Fruit fly (Drosophila melanogaster) whole organism: ENCODE measurements around the gene CG13685.

Experiments used
- CG8478 ChIP-seq: fragments of >200 bp; optimal IDR thresholded peaks from 2 replicates; lab custom pipeline; 2018; ENCODE audit warnings: inconsistent platforms
- Dll ChIP-seq: fragments of >200 bp; optimal IDR thresholded peaks from 2 replicates; lab custom pipeline; 2017
- EcR ChIP-seq, 2 experiments: fragments of >200 bp; optimal IDR thresholded peaks; 2 replicates each; lab custom pipeline; 2017; ENCODE audit warnings: missing biosample characterization in 2 of 2, missing genetic modification characterization in 2 of 2, missing genetic modification reagents in 2 of 2
- psq ChIP-seq: fragments of >200 bp; optimal IDR thresholded peaks from 2 replicates; lab custom pipeline; 2017

DNA sequence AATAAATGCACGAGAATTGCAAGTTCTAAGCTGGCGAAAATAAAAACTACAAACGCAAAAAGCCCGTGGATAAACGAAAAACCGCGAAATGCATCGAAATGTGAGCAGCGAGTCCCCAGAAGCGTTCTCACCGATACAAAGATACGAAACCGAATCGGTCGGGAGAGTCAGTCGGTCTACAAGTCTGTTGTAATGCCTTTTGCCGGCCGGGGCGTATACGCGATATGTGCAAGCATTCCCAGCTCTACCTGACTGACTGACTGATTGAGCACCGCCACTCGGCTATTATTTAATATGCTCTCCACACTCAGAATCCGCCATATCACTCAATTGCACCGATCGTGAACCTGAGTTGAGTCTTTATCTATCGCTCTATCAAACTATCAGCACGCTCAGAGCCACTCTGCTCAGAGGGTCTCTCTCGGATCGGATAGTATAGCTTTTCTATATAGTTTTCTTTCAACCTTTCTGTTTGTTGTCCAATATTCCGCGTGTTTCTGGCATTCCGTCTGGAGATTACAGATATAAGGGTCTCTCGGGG, 28.3 kb downstream of the CG13685 start, which contains the start of gene Clk:
- no peak for TF ChIP-seq Dll
- TF ChIP-seq EcR (GFP tag; optimal IDR thresholded peaks at IDR 0.05; lab: Kevin White, UChicago) = no peak
- TF ChIP-seq psq (lab: Kevin White, UChicago) = no peak
- TF ChIP-seq CG8478 (lab: Kevin White, UChicago) = no peak
